Worm (Caenorhabditis elegans) whole organism, L3 larva: ENCODE results near the gene F21D5.7.

Experiments used
- R02D3.7 ChIP-seq: fragments of 150-350 bp; optimal IDR thresholded peaks from 2 replicates; lab custom pipeline; 2014; ENCODE audit warnings: missing biosample characterization, missing genetic modification characterization
- ZK546.5 ChIP-seq: sonication (generic microtip); optimal IDR thresholded peaks from 2 replicates; lab custom pipeline; 2017; ENCODE audit warnings: missing biosample characterization, missing genetic modification characterization
- aly-2 ChIP-seq: fragments of 150-350 bp; optimal IDR thresholded peaks from 2 replicates; lab custom pipeline; 2014; ENCODE audit warnings: missing biosample characterization, missing genetic modification characterization
- ama-1 ChIP-seq: fragments of 150-350 bp; optimal IDR thresholded peaks from 2 replicates; lab custom pipeline; 2018
- ceh-16 ChIP-seq: sonication (generic microtip); optimal IDR thresholded peaks from 2 replicates; lab custom pipeline; 2017; ENCODE audit warnings: missing biosample characterization, missing genetic modification characterization
- ceh-28 ChIP-seq: fragments of 150-350 bp; optimal IDR thresholded peaks from 2 replicates; lab custom pipeline; 2014; ENCODE audit warnings: missing biosample characterization, missing genetic modification reagents, missing genetic modification characterization
- ceh-82 ChIP-seq: fragments of 150-350 bp; optimal IDR thresholded peaks from 2 replicates; lab custom pipeline; 2014; ENCODE audit warnings: missing biosample characterization, missing genetic modification characterization
- ceh-9 ChIP-seq: sonication (generic microtip); optimal IDR thresholded peaks from 2 replicates; lab custom pipeline; 2018; ENCODE audit warnings: missing biosample characterization, missing genetic modification characterization
- daf-12 ChIP-seq: fragments of 150-350 bp; optimal IDR thresholded peaks from 2 replicates; lab custom pipeline; 2014; ENCODE audit warnings: missing biosample characterization, missing genetic modification reagents, missing genetic modification characterization
- egl-27 ChIP-seq: sonication (generic microtip); optimal IDR thresholded peaks from 4 replicates; lab custom pipeline; 2017; ENCODE audit warnings: missing biosample characterization, missing genetic modification reagents, missing genetic modification characterization
- egl-5 ChIP-seq: fragments of 150-350 bp; optimal IDR thresholded peaks from 2 replicates; lab custom pipeline; 2017; ENCODE audit warnings: missing biosample characterization, missing genetic modification reagents, missing genetic modification characterization, inconsistent platforms
- elt-1 ChIP-seq: fragments of 150-350 bp; optimal IDR thresholded peaks from 2 replicates; lab custom pipeline; 2014; ENCODE audit warnings: missing biosample characterization, missing genetic modification characterization
- elt-2 ChIP-seq: sonication (generic microtip); optimal IDR thresholded peaks from 2 replicates; lab custom pipeline; 2016; ENCODE audit warnings: missing genetic modification reagents, mild to moderate bottlenecking, missing genetic modification characterization, missing compliant biosample characterization
- elt-3 ChIP-seq, 3 experiments: fragments of 150-350 bp in 1 of 3; sonication (generic microtip) in 2 of 3; optimal IDR thresholded peaks; 2 replicates in 2 of 3; 4 replicates in 1 of 3; lab custom pipeline; 2014 to 2017; ENCODE audit warnings: missing biosample characterization in 3 of 3, missing genetic modification characterization in 3 of 3
- eor-1 ChIP-seq, 2 experiments: fragments of 150-350 bp; optimal IDR thresholded peaks; 2 replicates each; lab custom pipeline; 2014 to 2018; ENCODE audit warnings: missing biosample characterization in 2 of 2, missing genetic modification characterization in 2 of 2
- fkh-10 ChIP-seq: sonication (generic microtip); optimal IDR thresholded peaks from 2 replicates; lab custom pipeline; 2017; ENCODE audit warnings: missing biosample characterization, missing genetic modification reagents, missing genetic modification characterization
- fkh-2 ChIP-seq: fragments of 150-350 bp; optimal IDR thresholded peaks from 2 replicates; lab custom pipeline; 2014; ENCODE audit warnings: missing biosample characterization, missing genetic modification reagents, missing genetic modification characterization
- fos-1 ChIP-seq: fragments of 150-350 bp; optimal IDR thresholded peaks from 2 replicates; lab custom pipeline; 2014; ENCODE audit warnings: missing biosample characterization, missing genetic modification characterization
- hmg-11 ChIP-seq: sonication (generic microtip); optimal IDR thresholded peaks from 2 replicates; lab custom pipeline; 2016; ENCODE audit warnings: missing genetic modification characterization, missing compliant biosample characterization
- jun-1 ChIP-seq: fragments of 150-350 bp; optimal IDR thresholded peaks from 2 replicates; lab custom pipeline; 2014; ENCODE audit warnings: missing biosample characterization, missing genetic modification reagents, missing genetic modification characterization
- lin-15B ChIP-seq: fragments of 150-350 bp; optimal IDR thresholded peaks from 2 replicates; lab custom pipeline; 2014; ENCODE audit warnings: missing biosample characterization, missing genetic modification characterization
- lin-39 ChIP-seq: fragments of 150-350 bp; optimal IDR thresholded peaks from 2 replicates; lab custom pipeline; 2018; ENCODE audit warnings: missing biosample characterization, missing genetic modification reagents, missing genetic modification characterization
- lsy-12 ChIP-seq: sonication (generic microtip); optimal IDR thresholded peaks from 2 replicates; lab custom pipeline; 2016; ENCODE audit warnings: mild to moderate bottlenecking, missing genetic modification characterization, missing compliant biosample characterization
- mdl-1 ChIP-seq: fragments of 150-350 bp; optimal IDR thresholded peaks from 2 replicates; lab custom pipeline; 2014; ENCODE audit warnings: missing biosample characterization, missing genetic modification characterization
- mml-1 ChIP-seq: fragments of 150-350 bp; sonication (generic microtip); optimal IDR thresholded peaks from 3 replicates; lab custom pipeline; 2014; ENCODE audit warnings: missing biosample characterization, missing genetic modification characterization
- nfya-1 ChIP-seq: sonication (generic microtip); optimal IDR thresholded peaks from 2 replicates; lab custom pipeline; 2017; ENCODE audit warnings: missing genetic modification characterization, mild to moderate bottlenecking, missing compliant biosample characterization, antibody characterized with exemption, moderate library complexity; ENCODE audit not compliant: insufficient read depth
- nhr-11 ChIP-seq: fragments of 150-350 bp; optimal IDR thresholded peaks from 2 replicates; lab custom pipeline; 2014; ENCODE audit warnings: missing biosample characterization, missing genetic modification characterization
- nhr-12 ChIP-seq: fragments of 150-350 bp; optimal IDR thresholded peaks from 2 replicates; lab custom pipeline; 2014; ENCODE audit warnings: missing biosample characterization, missing genetic modification characterization
- nhr-23 ChIP-seq: fragments of 150-350 bp; optimal IDR thresholded peaks from 2 replicates; lab custom pipeline; 2014; ENCODE audit warnings: missing biosample characterization, missing genetic modification reagents, missing genetic modification characterization
- nhr-237 ChIP-seq: fragments of 150-350 bp; optimal IDR thresholded peaks from 2 replicates; lab custom pipeline; 2014; ENCODE audit warnings: missing biosample characterization, missing genetic modification characterization
- nhr-25 ChIP-seq: sonication (generic microtip); optimal IDR thresholded peaks from 2 replicates; lab custom pipeline; 2017; ENCODE audit warnings: missing biosample characterization, missing genetic modification characterization
- nhr-28 ChIP-seq: fragments of 150-350 bp; optimal IDR thresholded peaks from 2 replicates; lab custom pipeline; 2014; ENCODE audit warnings: missing biosample characterization, missing genetic modification characterization
- nhr-43 ChIP-seq: sonication (generic microtip); optimal IDR thresholded peaks from 2 replicates; lab custom pipeline; 2016; ENCODE audit warnings: mild to moderate bottlenecking, missing genetic modification characterization, missing compliant biosample characterization; ENCODE audit not compliant: poor library complexity, severe bottlenecking
- nhr-67 ChIP-seq: fragments of 150-350 bp; optimal IDR thresholded peaks from 2 replicates; lab custom pipeline; 2014; ENCODE audit warnings: missing biosample characterization, missing genetic modification characterization
- nhr-76 ChIP-seq: fragments of 150-350 bp; sonication (generic microtip); optimal IDR thresholded peaks from 5 replicates; lab custom pipeline; 2014; ENCODE audit warnings: missing biosample characterization, missing genetic modification characterization
- nhr-77 ChIP-seq: fragments of 150-350 bp; optimal IDR thresholded peaks from 2 replicates; lab custom pipeline; 2014; ENCODE audit warnings: missing biosample characterization, missing genetic modification characterization
- pha-4 ChIP-seq: fragments of 150-350 bp; optimal IDR thresholded peaks from 2 replicates; lab custom pipeline; 2014; ENCODE audit warnings: missing biosample characterization, missing genetic modification reagents, missing genetic modification characterization
- pqm-1 ChIP-seq: fragments of 150-350 bp; optimal IDR thresholded peaks from 2 replicates; lab custom pipeline; 2017; ENCODE audit warnings: missing biosample characterization, missing genetic modification characterization, inconsistent platforms
- sea-2 ChIP-seq: fragments of 150-350 bp; sonication (generic microtip); optimal IDR thresholded peaks from 4 replicates; lab custom pipeline; 2014; ENCODE audit warnings: missing biosample characterization, missing genetic modification reagents, missing genetic modification characterization
- skn-1 ChIP-seq: fragments of 150-350 bp; optimal IDR thresholded peaks from 2 replicates; lab custom pipeline; 2014; ENCODE audit warnings: missing biosample characterization, missing genetic modification characterization
- snpc-4 ChIP-seq: fragments of 150-350 bp; optimal IDR thresholded peaks from 2 replicates; lab custom pipeline; 2014; ENCODE audit warnings: missing biosample characterization, missing genetic modification characterization
- tbx-2 ChIP-seq: sonication (generic microtip); optimal IDR thresholded peaks from 2 replicates; lab custom pipeline; 2016; ENCODE audit warnings: mild to moderate bottlenecking, missing genetic modification characterization, missing compliant biosample characterization
- unc-39 ChIP-seq: sonication (generic microtip); optimal IDR thresholded peaks from 4 replicates; lab custom pipeline; 2017; ENCODE audit warnings: missing biosample characterization, missing genetic modification characterization
- unc-62 ChIP-seq: fragments of 150-350 bp; sonication (generic microtip); optimal IDR thresholded peaks from 4 replicates; lab custom pipeline; 2014; ENCODE audit warnings: missing biosample characterization, missing genetic modification reagents, missing genetic modification characterization
- zag-1 ChIP-seq: fragments of 150-350 bp; optimal IDR thresholded peaks from 2 replicates; lab custom pipeline; 2014; ENCODE audit warnings: missing biosample characterization, missing genetic modification characterization
- ztf-11 ChIP-seq: fragments of 150-350 bp; optimal IDR thresholded peaks from 2 replicates; lab custom pipeline; 2014; ENCODE audit warnings: missing biosample characterization, missing genetic modification characterization
- ztf-4 ChIP-seq: fragments of 150-350 bp; optimal IDR thresholded peaks from 2 replicates; lab custom pipeline; 2014; ENCODE audit warnings: missing biosample characterization, missing genetic modification characterization

The F21D5.7 gene

ce11 chrIV:8743654-8744332, at the start of gene F21D5.7:
Gene F21D5.7 (minus strand): TSS chrIV:8743704.
- peak; percentile 77 for TF ChIP-seq snpc-4 (tag; lab: Kevin White, UChicago)
- no peak for TF ChIP-seq elt-3 (tag; optimal IDR thresholded peaks at IDR 0.05; lab: Kevin White, UChicago)
- peak; percentile 34 for TF ChIP-seq lin-39 (tag; lab: Kevin White, UChicago)
- peak; percentile 59 for TF ChIP-seq pqm-1
- TF ChIP-seq skn-1 (tag; lab: Kevin White, UChicago), result peak; percentile 10
- TF ChIP-seq nhr-43 (tag; lab: Kevin White, UChicago), result peak; percentile 45
- peak; percentile 56 for TF ChIP-seq lsy-12
- peak; percentile 90 for TF ChIP-seq pha-4 (tag; lab: Kevin White, UChicago)
- TF ChIP-seq elt-2 (tag; lab: Kevin White, UChicago), result peak; percentile 73
- no peak for TF ChIP-seq elt-1
- peak; percentile 74 for TF ChIP-seq lin-15B (tag; lab: Kevin White, UChicago)
- TF ChIP-seq R02D3.7, result peak; percentile 23
- peak; percentile 37 for TF ChIP-seq nhr-25 (tag; lab: Kevin White, UChicago)
- no peak for TF ChIP-seq nhr-77 (tag; lab: Kevin White, UChicago)
- peak; percentile 84 for TF ChIP-seq nfya-1
- peak; percentile 2 for TF ChIP-seq ceh-28 (tag; lab: Kevin White, UChicago)
- no peak for TF ChIP-seq mdl-1 (tag; lab: Kevin White, UChicago)
- no peak for TF ChIP-seq unc-39
- no peak for TF ChIP-seq nhr-12 (tag; lab: Kevin White, UChicago)
- TF ChIP-seq fkh-2 (tag; lab: Kevin White, UChicago), result no peak
- TF ChIP-seq jun-1 (tag; lab: Kevin White, UChicago), result peak; percentile 32
- peak; percentile 73 for TF ChIP-seq hmg-11 (tag; lab: Kevin White, UChicago)
- TF ChIP-seq egl-5 (tag; lab: Kevin White, UChicago), result peak; percentile 49
- no peak for TF ChIP-seq nhr-67 (tag; lab: Kevin White, UChicago)
- TF ChIP-seq egl-27 (tag; lab: Kevin White, UChicago), result peak; percentile 9

ce11 chrIV:8793223-8793622, 49.7 kb upstream of the F21D5.7 start:
- TF ChIP-seq zag-1 (tag; lab: Kevin White, UChicago) (no peak), nfya-1 (peak; percentile 5), fos-1 (tag; lab: Kevin White, UChicago) (no peak), lin-15B (tag; lab: Kevin White, UChicago) (no peak), egl-27 (tag; lab: Kevin White, UChicago) (peak; percentile 40), snpc-4 (tag; lab: Kevin White, UChicago) (no peak), unc-62 (GFP tag; lab: Kevin White, UChicago) (peak; percentile 8), nhr-25 (tag; lab: Kevin White, UChicago) (peak; percentile 77), fkh-2 (tag; lab: Kevin White, UChicago) (no peak), elt-2 (tag; lab: Kevin White, UChicago) (peak; percentile 70), nhr-76 (tag; lab: Kevin White, UChicago) (no peak), skn-1 (tag; lab: Kevin White, UChicago) (no peak), jun-1 (tag; lab: Kevin White, UChicago) (peak; percentile 24), eor-1 (tag; optimal IDR thresholded peaks at IDR 0.05; lab: Kevin White, UChicago) (no peak), lsy-12 (peak; percentile 11), daf-12 (peak; percentile 52), ceh-9 (tag; lab: Kevin White, UChicago) (no peak), sea-2 (no peak), nhr-237 (tag; lab: Kevin White, UChicago) (no peak), ztf-11 (tag; lab: Kevin White, UChicago) (no peak), pqm-1 (peak; percentile 24), ceh-82 (no peak), unc-39 (no peak), ztf-4 (tag; lab: Kevin White, UChicago) (no peak), nhr-28 (tag; lab: Kevin White, UChicago) (no peak), mdl-1 (tag; lab: Kevin White, UChicago) (no peak), hmg-11 (tag; lab: Kevin White, UChicago) (peak; percentile 8), tbx-2 (no peak), nhr-12 (tag; lab: Kevin White, UChicago) (no peak), nhr-77 (tag; lab: Kevin White, UChicago) (no peak), pha-4 (tag; lab: Kevin White, UChicago) (no peak), ZK546.5 (tag; lab: Kevin White, UChicago) (no peak), ceh-16 (tag; lab: Kevin White, UChicago) (no peak), ama-1 (lab: Kevin White, UChicago) (peak; percentile 69), R02D3.7 (no peak), nhr-67 (tag; lab: Kevin White, UChicago) (no peak), ceh-28 (tag; lab: Kevin White, UChicago) (peak; percentile 3), egl-5 (tag; lab: Kevin White, UChicago) (no peak), fkh-10 (GFP tag; lab: Kevin White, UChicago) (no peak), lin-39 (tag; lab: Kevin White, UChicago) (no peak), aly-2 (tag; lab: Kevin White, UChicago) (no peak), elt-3 (tag; optimal IDR thresholded peaks at IDR 0.05; lab: Kevin White, UChicago) (peak; percentile 37 to 99 (median 61)), nhr-43 (tag; lab: Kevin White, UChicago) (peak; percentile 63), nhr-23 (tag; lab: Kevin White, UChicago) (peak; percentile 93), mml-1 (tag; lab: Kevin White, UChicago) (no peak), elt-1 (peak; percentile 37), nhr-11 (tag; lab: Kevin White, UChicago) (no peak)
- TF ChIP-seq, all 47 proteins: peak for 16
